Worm (Caenorhabditis elegans) whole organism, L1 larva: ENCODE results near the gene ctsa-3.1.

Experiments used
- ama-1 ChIP-seq: fragments of 150-350 bp; optimal IDR thresholded peaks from 2 replicates; lab custom pipeline; 2014
- ceh-82 ChIP-seq, 3 experiments: fragments of 150-350 bp in 1 of 3; sonication (generic microtip) in 2 of 3; optimal IDR thresholded peaks; 2 replicates each; lab custom pipeline; 2014 to 2017; ENCODE audit warnings: missing biosample characterization in 3 of 3, missing genetic modification characterization in 3 of 3
- egl-27 ChIP-seq, 2 experiments: fragments of 150-350 bp in 1 of 2; sonication (generic microtip); optimal IDR thresholded peaks; 3 replicates each; lab custom pipeline; 2017 to 2018; ENCODE audit warnings: missing biosample characterization in 2 of 2, missing genetic modification characterization in 2 of 2, missing genetic modification reagents in 2 of 2
- elt-3 ChIP-seq, 6 experiments: fragments of 150-350 bp in 1 of 6; sonication (generic microtip); optimal IDR thresholded peaks; 2 replicates each; lab custom pipeline; 2017 to 2018; ENCODE audit warnings: missing biosample characterization in 6 of 6, missing genetic modification characterization in 6 of 6, inconsistent platforms in 1 of 6
- hlh-17 ChIP-seq: fragments of 200-800 bp; sonication (Bioruptor generic); optimal IDR thresholded peaks from 2 replicates; lab custom pipeline; 2018; ENCODE audit warnings: missing genetic modification characterization, mild to moderate bottlenecking, missing compliant biosample characterization, moderate library complexity, borderline replicate concordance
- lin-13 ChIP-seq: fragments of 150-350 bp; optimal IDR thresholded peaks from 2 replicates; lab custom pipeline; 2014; ENCODE audit warnings: missing biosample characterization, missing genetic modification reagents, missing genetic modification characterization
- lir-3 ChIP-seq: sonication (generic microtip); optimal IDR thresholded peaks from 2 replicates; lab custom pipeline; 2016; ENCODE audit warnings: mild to moderate bottlenecking, missing genetic modification characterization, moderate library complexity, missing compliant biosample characterization; ENCODE audit not compliant: poor library complexity
- nhr-28 ChIP-seq: fragments of 150-350 bp; optimal IDR thresholded peaks from 2 replicates; lab custom pipeline; 2014; ENCODE audit warnings: missing biosample characterization, missing genetic modification characterization
- nhr-76 ChIP-seq: sonication (generic microtip); optimal IDR thresholded peaks from 2 replicates; lab custom pipeline; 2017; ENCODE audit warnings: missing biosample characterization, missing genetic modification characterization
- nhr-90 ChIP-seq: sonication (generic microtip); optimal IDR thresholded peaks from 2 replicates; lab custom pipeline; 2016; ENCODE audit warnings: mild to moderate bottlenecking, missing genetic modification characterization, missing compliant biosample characterization; ENCODE audit not compliant: poor library complexity
- skn-1 ChIP-seq: fragments of 150-350 bp; optimal IDR thresholded peaks from 2 replicates; lab custom pipeline; 2014; ENCODE audit warnings: missing biosample characterization, missing genetic modification characterization
- unc-62 ChIP-seq: fragments of 150-350 bp; optimal IDR thresholded peaks from 2 replicates; lab custom pipeline; 2014; ENCODE audit warnings: missing biosample characterization, missing genetic modification reagents, missing genetic modification characterization
- ztf-11 ChIP-seq, 2 experiments: sonication (generic microtip); optimal IDR thresholded peaks; 2 replicates each; lab custom pipeline; 2016 to 2017; ENCODE audit warnings: missing genetic modification characterization in 2 of 2, missing biosample characterization in 1 of 2, missing compliant biosample characterization in 1 of 2
- ztf-4 ChIP-seq: fragments of 150-350 bp; optimal IDR thresholded peaks from 2 replicates; lab custom pipeline; 2014; ENCODE audit warnings: missing biosample characterization, missing genetic modification characterization

DNA sequence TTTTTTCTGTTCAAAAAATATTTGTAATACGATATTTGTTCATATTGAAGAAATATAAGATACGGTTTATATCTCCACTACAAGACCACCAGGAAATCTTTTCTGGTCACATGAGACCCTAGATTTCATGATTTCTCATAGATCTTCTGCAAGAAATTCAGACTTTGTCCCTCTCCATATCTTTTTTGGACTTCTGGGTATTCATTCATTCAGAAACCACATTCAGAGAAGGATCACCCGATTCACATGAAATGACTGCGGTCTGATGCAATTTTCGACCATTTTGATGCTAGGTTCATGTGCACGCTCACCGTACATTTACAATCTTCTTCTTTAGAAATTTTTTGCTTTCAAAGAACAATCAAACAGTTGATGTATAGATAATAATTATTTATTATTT lies 47.2 kb downstream of the ctsa-3.1 start:
- no peak for TF ChIP-seq ztf-4 (tag; lab: Kevin White, UChicago)
- peak; percentile 22 for TF ChIP-seq nhr-90 (tag; lab: Kevin White, UChicago)
- no peak for TF ChIP-seq skn-1 (tag; lab: Kevin White, UChicago)
- no peak for TF ChIP-seq nhr-76 (tag; lab: Kevin White, UChicago)
- no peak for TF ChIP-seq egl-27 (tag; optimal IDR thresholded peaks at IDR 0.05; lab: Kevin White, UChicago)
- no peak for TF ChIP-seq ztf-11 (tag; optimal IDR thresholded peaks at IDR 0.05; lab: Kevin White, UChicago)
- TF ChIP-seq elt-3 (tag; optimal IDR thresholded peaks at IDR 0.05; lab: Kevin White, UChicago), result peak in 2 of 6 experiments; percentile 29 to 63
- no peak for TF ChIP-seq hlh-17
- TF ChIP-seq ceh-82 (tag; optimal IDR thresholded peaks at IDR 0.05; lab: Kevin White, UChicago), result no peak
- TF ChIP-seq nhr-28 (tag; lab: Kevin White, UChicago), result no peak
- no peak for TF ChIP-seq ama-1
- no peak for TF ChIP-seq unc-62 (GFP tag; lab: Kevin White, UChicago)
- no peak for TF ChIP-seq lin-13 (GFP tag; lab: Kevin White, UChicago)
- TF ChIP-seq lir-3 (tag; lab: Kevin White, UChicago), result no peak
